Fruit fly (Drosophila melanogaster): ENCODE measurements around the gene Ace.

DNA sequence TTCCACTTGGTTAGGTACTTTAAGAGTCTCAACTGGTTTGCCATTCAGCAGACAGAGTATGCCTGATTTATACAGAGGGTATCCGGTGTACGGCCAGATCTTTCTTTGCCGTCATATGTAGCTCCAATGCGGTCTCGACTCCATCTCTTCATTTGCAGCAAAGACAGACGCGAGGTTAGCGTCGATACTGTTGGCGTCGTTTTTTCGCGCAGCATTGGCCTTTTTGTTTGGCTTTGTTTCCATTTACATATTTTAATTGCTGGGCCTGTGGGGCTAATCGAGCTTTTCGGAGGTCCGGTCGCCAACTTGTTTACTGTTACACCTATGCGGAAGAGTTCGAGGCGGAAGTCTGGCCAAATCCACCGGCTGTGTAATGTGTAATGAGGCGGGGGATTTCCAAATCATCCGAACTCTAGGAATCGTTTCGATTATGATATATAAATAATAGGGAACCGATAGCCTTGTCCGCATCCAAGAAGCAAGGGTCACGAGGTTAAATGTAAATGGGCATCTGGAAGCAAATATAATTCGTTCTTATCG is 15.0 kb upstream of the Ace start:
- TF ChIP-seq disco-r (GFP tag; optimal IDR thresholded peaks at IDR 0.05) (no peak), CG15696 (tag; optimal IDR thresholded peaks at IDR 0.05) (no peak), B-H2 (GFP tag; optimal IDR thresholded peaks at IDR 0.05) (no peak), Side (GFP tag; optimal IDR thresholded peaks at IDR 0.05) (no peak), E2f1 (GFP tag; IDR thresholded peaks at IDR 0.05) (no peak), CG13775 (GFP tag; optimal IDR thresholded peaks at IDR 0.05) (no peak), ken (GFP tag; IDR thresholded peaks at IDR 0.05) (no peak), Hsf (GFP tag; optimal IDR thresholded peaks at IDR 0.05) (no peak)
